Worm (Caenorhabditis elegans) whole organism, midembryonic: ENCODE results near the gene T19B10.12.

ENCODE experiments used
- T22C8.4 ChIP-seq: fragments of 200-800 bp; sonication (Bioruptor generic); IDR thresholded peaks from 2 replicates; pipeline ENCODE4 v1.3.6; 2022; ENCODE audit warnings: missing genetic modification characterization, missing compliant biosample characterization
- cog-1 ChIP-seq: sonication (generic microtip); optimal IDR thresholded peaks from 2 replicates; lab custom pipeline; 2016; ENCODE audit warnings: missing genetic modification characterization, missing compliant biosample characterization
- flt-1 ChIP-seq: fragments of 200-800 bp; sonication (Bioruptor generic); IDR thresholded peaks from 2 replicates; pipeline ENCODE4 v1.3.6; 2022; ENCODE audit warnings: missing genetic modification characterization, missing compliant biosample characterization
- klf-2 ChIP-seq: fragments of 200-800 bp; sonication (Bioruptor generic); conservative IDR thresholded peaks from 2 replicates; pipeline ENCODE4 v1.3.6; 2022; ENCODE audit warnings: missing genetic modification reagents, missing genetic modification characterization, missing compliant biosample characterization
- med-1 ChIP-seq: sonication (generic microtip); optimal IDR thresholded peaks from 2 replicates; lab custom pipeline; 2017; ENCODE audit warnings: missing genetic modification characterization, mild to moderate bottlenecking, missing compliant biosample characterization, antibody characterized with exemption, missing genetic modification reagents; ENCODE audit not compliant: insufficient read depth
- ref-1 ChIP-seq: fragments of 200-800 bp; sonication (Bioruptor generic); conservative IDR thresholded peaks from 2 replicates; pipeline ENCODE4 v1.3.6; 2022; ENCODE audit warnings: missing genetic modification reagents, missing genetic modification characterization, missing compliant biosample characterization
- tab-1 ChIP-seq: fragments of 200-800 bp; sonication (Bioruptor generic); IDR thresholded peaks from 2 replicates; pipeline ENCODE4 v1.3.6; 2022; ENCODE audit warnings: missing genetic modification characterization, missing compliant biosample characterization

DNA sequence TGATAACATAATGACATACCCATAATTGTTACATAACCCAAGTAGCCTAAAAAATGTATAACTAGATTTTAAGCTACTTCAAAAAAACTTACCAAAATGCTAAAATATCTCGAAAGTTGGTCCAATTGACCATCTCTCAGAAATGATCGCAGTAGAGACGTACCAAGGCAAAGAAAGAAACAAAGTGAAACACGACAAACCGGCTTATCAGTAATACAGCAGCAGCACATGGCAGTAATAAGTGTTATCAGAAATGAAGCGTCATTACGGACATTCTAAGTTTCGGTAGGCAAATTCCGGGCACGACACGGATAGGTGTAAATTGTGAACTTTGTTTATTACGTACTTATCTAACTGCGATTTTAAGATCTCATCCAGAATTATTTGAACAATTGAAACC is 14.6 kb downstream of the T19B10.12 start, which contains the start of gene cln-3.1:
- no peak for TF ChIP-seq cog-1 (tag; lab: Kevin White, UChicago)
- TF ChIP-seq T22C8.4 (GFP tag; lab: Robert Waterston, UW): no peak
- TF ChIP-seq ref-1 (GFP tag; lab: Robert Waterston, UW): no peak
- no peak for TF ChIP-seq med-1 (GFP tag; lab: Kevin White, UChicago)
- TF ChIP-seq flt-1 (GFP tag; lab: Robert Waterston, UW): no peak
- TF ChIP-seq klf-2 (GFP tag; lab: Robert Waterston, UW): no peak
- no peak for TF ChIP-seq tab-1 (GFP tag; lab: Robert Waterston, UW)
